Worm (Caenorhabditis elegans): ENCODE measurements around the gene Y75B8A.34.

Gene Y75B8A.34

ce11 chrIII:12398468-12398867 is 39.1 kb downstream of the Y75B8A.34 start:
- TF ChIP-seq ceh-43 (GFP tag; optimal IDR thresholded peaks at IDR 0.05) = no peak

DNA sequence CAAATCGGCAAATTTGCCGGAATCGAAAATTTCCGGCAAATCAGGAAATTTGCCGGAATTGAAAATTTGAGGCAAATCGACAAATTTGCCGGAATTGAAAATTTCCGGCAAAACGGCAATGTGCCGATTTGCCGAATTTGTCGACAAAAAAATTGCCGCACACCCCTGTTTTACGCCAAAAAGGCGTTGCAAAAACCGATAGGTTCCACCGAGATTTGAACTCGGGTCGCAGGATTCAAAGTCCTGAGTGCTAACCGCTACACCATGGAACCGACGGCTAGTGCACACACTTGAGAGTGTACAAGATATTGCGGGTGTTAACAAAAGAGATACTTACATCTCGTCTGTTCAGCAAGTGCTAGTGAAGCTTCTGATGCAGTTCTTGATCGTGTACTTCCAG is 40.3 kb downstream of the Y75B8A.34 start:
- TF ChIP-seq drap-1 (GFP tag; optimal IDR thresholded peaks at IDR 0.05) = peak; percentile 47
- TF ChIP-seq ceh-43 (GFP tag; optimal IDR thresholded peaks at IDR 0.05) = peak; percentile 12
- peak; percentile 5 for TF ChIP-seq ham-2 (GFP tag; optimal IDR thresholded peaks at IDR 0.05)
- peak; percentile 32 for TF ChIP-seq sem-2 (GFP tag; optimal IDR thresholded peaks at IDR 0.05)
- TF ChIP-seq nhr-12 (tag; optimal IDR thresholded peaks at IDR 0.05) = no peak
- TF ChIP-seq zip-8 (tag; optimal IDR thresholded peaks at IDR 0.05) = no peak
- TF ChIP-seq nhr-2 (tag; optimal IDR thresholded peaks at IDR 0.05) = no peak
- no peak for TF ChIP-seq ces-1 (GFP tag; optimal IDR thresholded peaks at IDR 0.05)
- TF ChIP-seq bed-3 (GFP tag; optimal IDR thresholded peaks at IDR 0.05) = peak; percentile 28
- TF ChIP-seq unc-62 (GFP tag; optimal IDR thresholded peaks at IDR 0.05) = no peak
- TF ChIP-seq snpc-4 (tag; optimal IDR thresholded peaks at IDR 0.05) = no peak
- peak; percentile 80 for TF ChIP-seq lin-32 (GFP tag; optimal IDR thresholded peaks at IDR 0.05)
- TF ChIP-seq cnd-1 (tag; optimal IDR thresholded peaks at IDR 0.05) = peak; percentile 46
- no peak for TF ChIP-seq elt-1 (tag; optimal IDR thresholded peaks at IDR 0.05; ENCODE audit: borderline replicate concordance, insufficient read depth)
- peak; percentile 20 for TF ChIP-seq flh-1 (GFP tag; optimal IDR thresholded peaks at IDR 0.05)
- peak; percentile 84 for TF ChIP-seq sptf-1 (tag; optimal IDR thresholded peaks at IDR 0.05)
- TF ChIP-seq mls-2 (tag; optimal IDR thresholded peaks at IDR 0.05) = peak; percentile 58
- TF ChIP-seq unc-120 (tag; optimal IDR thresholded peaks at IDR 0.05; ENCODE audit: poor library complexity, severe bottlenecking) = peak; percentile 40
- peak; percentile 14 for TF ChIP-seq M03D4.4 (tag; optimal IDR thresholded peaks at IDR 0.05)
- no peak for TF ChIP-seq blmp-1 (tag; optimal IDR thresholded peaks at IDR 0.05)

DNA sequence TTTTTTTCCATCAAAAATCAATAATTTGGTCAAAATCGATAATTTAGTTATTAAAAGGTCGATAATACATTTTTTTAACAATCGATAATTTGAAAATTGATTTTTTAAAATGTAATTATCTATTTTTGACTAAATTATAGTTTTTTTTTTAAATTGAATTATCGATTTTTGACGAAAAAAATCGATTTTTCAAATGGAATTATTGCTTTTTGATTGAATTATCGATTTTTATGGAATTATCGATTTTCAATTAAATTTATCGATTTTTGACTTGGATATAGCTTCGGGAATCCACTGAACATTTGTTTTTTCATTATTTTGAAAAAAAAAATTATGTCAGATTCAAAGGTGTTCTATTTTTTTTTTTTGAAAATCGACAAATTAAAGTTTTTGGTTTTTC is 50.9 kb downstream of the Y75B8A.34 start:
- TF ChIP-seq bed-3 (GFP tag; optimal IDR thresholded peaks at IDR 0.05) (no peak), elt-1 (tag; optimal IDR thresholded peaks at IDR 0.05; ENCODE audit: borderline replicate concordance, insufficient read depth) (no peak), ztf-11 (tag; optimal IDR thresholded peaks at IDR 0.05) (no peak), ham-2 (GFP tag; optimal IDR thresholded peaks at IDR 0.05) (no peak), lin-13 (tag; optimal IDR thresholded peaks at IDR 0.05) (no peak), unc-120 (tag; optimal IDR thresholded peaks at IDR 0.05; ENCODE audit: poor library complexity, severe bottlenecking) (no peak), snpc-4 (tag; optimal IDR thresholded peaks at IDR 0.05) (no peak), hlh-1 (tag; optimal IDR thresholded peaks at IDR 0.05) (no peak), ces-1 (GFP tag; optimal IDR thresholded peaks at IDR 0.05) (peak; percentile 25)
